Fruit fly (Drosophila melanogaster): ENCODE measurements around the gene CG7943.

dm6 chr3R:30043139-30043744 is 3.0 kb upstream of the CG7943 start, which contains the start of gene Sry-delta:
- no peak for TF ChIP-seq h (optimal IDR thresholded peaks at IDR 0.05)
- no peak for TF ChIP-seq insv (optimal IDR thresholded peaks at IDR 0.05)
- no peak for TF ChIP-seq Sin3A (optimal IDR thresholded peaks at IDR 0.05)
- TF ChIP-seq psq (optimal IDR thresholded peaks at IDR 0.05): no peak
- TF ChIP-seq ttk (optimal IDR thresholded peaks at IDR 0.05): no peak
